Fruit fly (Drosophila melanogaster) whole organism, wandering third instar larva: ENCODE measurements around the gene Bro.

ENCODE experiments used
- dmrt93B ChIP-seq: fragments of 200-800 bp; sonication (Bioruptor generic); optimal IDR thresholded peaks from 2 replicates; lab custom pipeline; 2018; ENCODE audit warnings: missing biosample characterization, mild to moderate bottlenecking, missing genetic modification characterization
- fru ChIP-seq: fragments of 200-800 bp; sonication (Bioruptor generic); optimal IDR thresholded peaks from 3 replicates; lab custom pipeline; 2016; ENCODE audit warnings: missing biosample characterization, mild to moderate bottlenecking, missing genetic modification characterization
- h ChIP-seq: fragments of 200-800 bp; sonication (Bioruptor generic); optimal IDR thresholded peaks from 3 replicates; lab custom pipeline; 2016; ENCODE audit warnings: missing biosample characterization, mild to moderate bottlenecking, missing genetic modification characterization
- pan ChIP-seq: fragments of >200 bp; optimal IDR thresholded peaks from 2 replicates; lab custom pipeline; 2017

DNA sequence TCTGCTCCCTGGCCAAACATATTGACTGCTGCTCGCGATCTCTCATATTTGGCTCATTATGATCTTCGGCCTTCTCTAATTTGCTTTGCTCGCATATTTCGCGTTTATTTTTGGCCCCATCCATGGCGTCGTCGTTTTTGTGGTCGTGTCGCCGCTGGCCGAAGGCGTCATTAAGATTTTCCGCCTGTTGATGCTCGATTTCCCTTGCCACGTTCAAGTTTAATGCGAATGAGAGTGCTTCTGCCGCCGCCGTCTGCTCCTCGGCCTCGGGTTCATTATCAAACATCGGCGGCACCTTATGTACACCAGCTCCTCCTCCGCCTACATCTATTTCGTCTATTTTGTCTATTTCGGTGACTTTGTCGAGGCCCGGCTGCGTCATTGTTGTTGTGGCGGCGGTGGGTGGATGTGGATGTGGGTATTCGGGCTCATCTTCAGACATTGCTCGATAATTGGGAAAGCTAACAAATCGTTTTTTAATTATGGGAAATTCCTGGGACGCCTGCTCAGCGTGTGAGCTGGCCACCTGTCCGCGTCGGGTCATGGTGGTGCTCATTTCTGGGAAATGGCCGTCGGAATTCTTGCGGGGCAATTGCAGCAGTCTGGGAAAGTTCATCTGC is 33.1 kb upstream of the Bro start:
- no peak for TF ChIP-seq h
- no peak for TF ChIP-seq pan (lab: Kevin White, UChicago)
- TF ChIP-seq fru (GFP tag; lab: Kevin White, UChicago): no peak
- TF ChIP-seq dmrt93B (GFP tag; lab: Kevin White, UChicago): no peak
